Worm (Caenorhabditis elegans) whole organism, L1 larva: ENCODE measurements around the gene Y69A2AR.46.

Source experiments
- Y116A8C.19 ChIP-seq: sonication (generic microtip); optimal IDR thresholded peaks from 2 replicates; lab custom pipeline; 2016; ENCODE audit warnings: missing compliant biosample characterization, missing genetic modification characterization, borderline replicate concordance
- aha-1 ChIP-seq: fragments of 150-350 bp; optimal IDR thresholded peaks from 2 replicates; lab custom pipeline; 2014; ENCODE audit warnings: missing biosample characterization, missing genetic modification characterization
- ama-1 ChIP-seq: fragments of 150-350 bp; optimal IDR thresholded peaks from 2 replicates; lab custom pipeline; 2014
- blmp-1 ChIP-seq: fragments of 150-350 bp; optimal IDR thresholded peaks from 2 replicates; lab custom pipeline; 2014; ENCODE audit warnings: missing biosample characterization, missing genetic modification characterization
- ceh-63 ChIP-seq: fragments of 200-800 bp; sonication (Bioruptor generic); optimal IDR thresholded peaks from 2 replicates; lab custom pipeline; 2018; ENCODE audit warnings: mild to moderate bottlenecking, missing genetic modification characterization, missing compliant biosample characterization
- ceh-8 ChIP-seq: fragments of 200-800 bp; sonication (Bioruptor generic); optimal IDR thresholded peaks from 2 replicates; lab custom pipeline; 2018; ENCODE audit warnings: mild to moderate bottlenecking, missing genetic modification characterization, moderate library complexity, missing compliant biosample characterization
- ceh-82 ChIP-seq, 3 experiments: fragments of 150-350 bp in 1 of 3; sonication (generic microtip) in 2 of 3; optimal IDR thresholded peaks; 2 replicates each; lab custom pipeline; 2014 to 2017; ENCODE audit warnings: missing biosample characterization in 3 of 3, missing genetic modification characterization in 3 of 3
- ceh-88 ChIP-seq: fragments of 200-800 bp; sonication (Bioruptor generic); IDR thresholded peaks from 2 replicates; pipeline ENCODE4 v1.3.6; 2022; ENCODE audit warnings: missing genetic modification characterization, missing compliant biosample characterization
- dpl-1 ChIP-seq, 3 experiments: fragments of 150-350 bp in 2 of 3; sonication (generic microtip) in 1 of 3; optimal IDR thresholded peaks; 2 replicates each; lab custom pipeline; 2014 to 2017; ENCODE audit warnings: missing biosample characterization in 3 of 3, missing genetic modification characterization in 3 of 3, missing genetic modification reagents in 3 of 3
- dsc-1 ChIP-seq: sonication (generic microtip); optimal IDR thresholded peaks from 2 replicates; lab custom pipeline; 2016; ENCODE audit warnings: mild to moderate bottlenecking, missing genetic modification characterization, missing compliant biosample characterization
- efl-3 ChIP-seq: fragments of 200-800 bp; sonication (Bioruptor generic); optimal IDR thresholded peaks from 2 replicates; lab custom pipeline; 2018; ENCODE audit warnings: mild to moderate bottlenecking, missing genetic modification characterization, missing compliant biosample characterization
- elt-2 ChIP-seq: sonication (generic microtip); optimal IDR thresholded peaks from 2 replicates; lab custom pipeline; 2016; ENCODE audit warnings: missing genetic modification characterization, mild to moderate bottlenecking, inconsistent platforms, missing compliant biosample characterization, missing genetic modification reagents
- elt-3 ChIP-seq, 6 experiments: fragments of 150-350 bp in 1 of 6; sonication (generic microtip); optimal IDR thresholded peaks; 2 replicates each; lab custom pipeline; 2017 to 2018; ENCODE audit warnings: missing biosample characterization in 6 of 6, missing genetic modification characterization in 6 of 6, inconsistent platforms in 1 of 6
- fkh-10 ChIP-seq: sonication (generic microtip); optimal IDR thresholded peaks from 2 replicates; lab custom pipeline; 2017; ENCODE audit warnings: missing biosample characterization, missing genetic modification reagents, missing genetic modification characterization
- fkh-8 ChIP-seq: sonication (generic microtip); optimal IDR thresholded peaks from 2 replicates; lab custom pipeline; 2016; ENCODE audit warnings: mild to moderate bottlenecking, missing genetic modification characterization, missing compliant biosample characterization
- fos-1 ChIP-seq: fragments of 150-350 bp; optimal IDR thresholded peaks from 2 replicates; lab custom pipeline; 2014; ENCODE audit warnings: missing biosample characterization, missing genetic modification characterization
- grh-1 ChIP-seq: fragments of 200-800 bp; sonication (Bioruptor generic); IDR thresholded peaks from 2 replicates; pipeline ENCODE4 v1.3.6; 2022; ENCODE audit warnings: missing genetic modification reagents, missing genetic modification characterization, missing compliant biosample characterization
- irx-1 ChIP-seq: sonication (generic microtip); optimal IDR thresholded peaks from 2 replicates; lab custom pipeline; 2016; ENCODE audit warnings: missing genetic modification characterization, missing compliant biosample characterization
- isw-1 ChIP-seq: fragments of 200-800 bp; sonication (Bioruptor generic); IDR thresholded peaks from 2 replicates; pipeline ENCODE4 v1.3.6; 2022; ENCODE audit warnings: missing genetic modification characterization, missing compliant biosample characterization
- jun-1 ChIP-seq: fragments of 150-350 bp; optimal IDR thresholded peaks from 2 replicates; lab custom pipeline; 2014; ENCODE audit warnings: missing biosample characterization, missing genetic modification reagents, missing genetic modification characterization
- lin-35 ChIP-seq, 2 experiments: fragments of 150-350 bp; optimal IDR thresholded peaks; 2 replicates each; lab custom pipeline; 2014; ENCODE audit warnings: missing biosample characterization in 2 of 2, missing genetic modification characterization in 2 of 2, missing genetic modification reagents in 2 of 2
- lir-3 ChIP-seq: sonication (generic microtip); optimal IDR thresholded peaks from 2 replicates; lab custom pipeline; 2016; ENCODE audit warnings: mild to moderate bottlenecking, missing genetic modification characterization, moderate library complexity, missing compliant biosample characterization; ENCODE audit not compliant: poor library complexity
- mdl-1 ChIP-seq, 2 experiments: fragments of 150-350 bp; optimal IDR thresholded peaks; 2 replicates each; lab custom pipeline; 2014 to 2017; ENCODE audit warnings: missing biosample characterization in 2 of 2, missing genetic modification characterization in 2 of 2, inconsistent platforms in 1 of 2
- nhr-11 ChIP-seq: fragments of 150-350 bp; optimal IDR thresholded peaks from 2 replicates; lab custom pipeline; 2014; ENCODE audit warnings: missing biosample characterization, missing genetic modification characterization
- nhr-12 ChIP-seq: sonication (generic microtip); optimal IDR thresholded peaks from 2 replicates; lab custom pipeline; 2017; ENCODE audit warnings: missing biosample characterization, missing genetic modification characterization
- nhr-19 ChIP-seq: fragments of 200-800 bp; sonication (Bioruptor generic); conservative IDR thresholded peaks from 2 replicates; pipeline ENCODE4 v1.3.6; 2022; ENCODE audit warnings: missing genetic modification characterization, missing compliant biosample characterization
- nhr-20 ChIP-seq: sonication (generic microtip); optimal IDR thresholded peaks from 2 replicates; lab custom pipeline; 2016; ENCODE audit warnings: mild to moderate bottlenecking, missing genetic modification characterization, missing compliant biosample characterization
- nhr-237 ChIP-seq: fragments of 150-350 bp; optimal IDR thresholded peaks from 2 replicates; lab custom pipeline; 2014; ENCODE audit warnings: missing biosample characterization, missing genetic modification characterization
- nhr-28 ChIP-seq: fragments of 150-350 bp; optimal IDR thresholded peaks from 2 replicates; lab custom pipeline; 2014; ENCODE audit warnings: missing biosample characterization, missing genetic modification characterization
- nhr-77 ChIP-seq: fragments of 150-350 bp; optimal IDR thresholded peaks from 2 replicates; lab custom pipeline; 2014; ENCODE audit warnings: missing biosample characterization, missing genetic modification characterization
- nhr-85 ChIP-seq: sonication (generic microtip); peaks from one replicate; lab custom pipeline; 2016; ENCODE audit warnings: missing genetic modification characterization, inconsistent platforms, missing compliant biosample characterization
- pqm-1 ChIP-seq: sonication (generic microtip); optimal IDR thresholded peaks from 3 replicates; lab custom pipeline; 2017; ENCODE audit warnings: missing biosample characterization, missing genetic modification characterization
- rnt-1 ChIP-seq: sonication (generic microtip); optimal IDR thresholded peaks from 2 replicates; lab custom pipeline; 2016; ENCODE audit warnings: mild to moderate bottlenecking, missing genetic modification characterization, moderate library complexity, missing compliant biosample characterization
- snpc-4 ChIP-seq: fragments of 150-350 bp; optimal IDR thresholded peaks from 2 replicates; lab custom pipeline; 2014; ENCODE audit warnings: missing biosample characterization, missing genetic modification characterization
- sox-4 ChIP-seq: sonication (generic microtip); optimal IDR thresholded peaks from 2 replicates; lab custom pipeline; 2016; ENCODE audit warnings: missing genetic modification characterization, missing compliant biosample characterization
- sup-37 ChIP-seq: fragments of 200-800 bp; sonication (Bioruptor generic); optimal IDR thresholded peaks from 2 replicates; lab custom pipeline; 2018; ENCODE audit warnings: mild to moderate bottlenecking, missing genetic modification characterization, missing compliant biosample characterization
- tbx-2 ChIP-seq: sonication (generic microtip); optimal IDR thresholded peaks from 2 replicates; lab custom pipeline; 2016; ENCODE audit warnings: missing genetic modification characterization, missing compliant biosample characterization
- unc-130 ChIP-seq: fragments of 150-350 bp; optimal IDR thresholded peaks from 2 replicates; lab custom pipeline; 2017; ENCODE audit warnings: missing biosample characterization, missing genetic modification characterization, inconsistent platforms
- unc-30 ChIP-seq: sonication (generic microtip); optimal IDR thresholded peaks from 2 replicates; lab custom pipeline; 2017; ENCODE audit warnings: missing biosample characterization, missing genetic modification characterization
- unc-62 ChIP-seq: fragments of 150-350 bp; optimal IDR thresholded peaks from 2 replicates; lab custom pipeline; 2014; ENCODE audit warnings: missing biosample characterization, missing genetic modification reagents, missing genetic modification characterization
- unc-86 ChIP-seq: sonication (generic microtip); optimal IDR thresholded peaks from 2 replicates; lab custom pipeline; 2016; ENCODE audit warnings: missing genetic modification characterization, missing compliant biosample characterization
- unc-98 ChIP-seq: fragments of 200-800 bp; sonication (Bioruptor generic); IDR thresholded peaks from 2 replicates; pipeline ENCODE4 v1.3.6; 2022; ENCODE audit warnings: missing genetic modification characterization, missing compliant biosample characterization
- zag-1 ChIP-seq: fragments of 150-350 bp; optimal IDR thresholded peaks from 2 replicates; lab custom pipeline; 2014; ENCODE audit warnings: missing biosample characterization, missing genetic modification characterization
- zip-4 ChIP-seq: fragments of 200-800 bp; sonication (Bioruptor generic); optimal IDR thresholded peaks from 2 replicates; lab custom pipeline; 2018; ENCODE audit warnings: mild to moderate bottlenecking, missing genetic modification characterization, moderate library complexity, missing compliant biosample characterization

The Y69A2AR.46 gene

ce11 chrIV:2601988-2602861, 40.8 kb downstream of the Y69A2AR.46 start (continued):
- TF ChIP-seq ceh-82 (tag; optimal IDR thresholded peaks at IDR 0.05; lab: Kevin White, UChicago) (peak; percentile 90 to 93 (median 90)), unc-130 (tag; lab: Kevin White, UChicago) (peak; percentile 99), elt-3 (tag; optimal IDR thresholded peaks at IDR 0.05; lab: Kevin White, UChicago) (peak in 5 of 6 experiments; percentile 31 to 100 (median 95)), nhr-85 (tag; lab: Kevin White, UChicago) (peak; percentile 100), nhr-12 (tag; lab: Kevin White, UChicago) (peak; percentile 34), efl-3 (GFP tag; lab: Kevin White, UChicago) (peak; percentile 75), unc-30 (tag; lab: Kevin White, UChicago) (no peak), sox-4 (peak; percentile 98), nhr-77 (tag; lab: Kevin White, UChicago) (peak; percentile 93), unc-86 (tag; lab: Kevin White, UChicago) (peak; percentile 92), lin-35 (GFP tag; optimal IDR thresholded peaks at IDR 0.05; lab: Kevin White, UChicago) (peak; percentile 89 to 96), nhr-28 (tag; lab: Kevin White, UChicago) (peak; percentile 75), ceh-88 (peak; percentile 96), tbx-2 (tag; lab: Kevin White, UChicago) (peak; percentile 98), unc-62 (GFP tag; lab: Kevin White, UChicago) (no peak), nhr-11 (tag; lab: Kevin White, UChicago) (peak; percentile 99), nhr-19 (GFP tag; lab: Robert Waterston, UW) (peak; percentile 99), fkh-8 (tag; lab: Kevin White, UChicago) (peak; percentile 99), lir-3 (tag; lab: Kevin White, UChicago) (peak; percentile 94), snpc-4 (peak; percentile 89), zip-4 (peak; percentile 87), ceh-63 (GFP tag; lab: Kevin White, UChicago) (no peak), irx-1 (tag; lab: Kevin White, UChicago) (peak; percentile 96), mdl-1 (tag; optimal IDR thresholded peaks at IDR 0.05; lab: Kevin White, UChicago) (peak; percentile 39 to 100), dpl-1 (GFP tag; optimal IDR thresholded peaks at IDR 0.05; lab: Kevin White, UChicago) (peak; percentile 89 to 91 (median 90)), nhr-237 (tag; lab: Kevin White, UChicago) (peak; percentile 90), zag-1 (tag; lab: Kevin White, UChicago) (no peak), jun-1 (tag; lab: Kevin White, UChicago) (peak; percentile 97), fkh-10 (GFP tag; lab: Kevin White, UChicago) (peak; percentile 61), isw-1 (GFP tag; lab: Robert Waterston, UW) (peak; percentile 84), Y116A8C.19 (tag; lab: Kevin White, UChicago) (no peak), rnt-1 (peak; percentile 97), sup-37 (GFP tag; lab: Kevin White, UChicago) (peak; percentile 87), fos-1 (tag; lab: Kevin White, UChicago) (peak; percentile 93), ama-1 (lab: Kevin White, UChicago) (peak; percentile 95), ceh-8 (GFP tag; lab: Kevin White, UChicago) (peak; percentile 97), grh-1 (GFP tag; lab: Robert Waterston, UW) (peak; percentile 98), nhr-20 (peak; percentile 100), unc-98 (GFP tag; lab: Robert Waterston, UW) (peak; percentile 75), elt-2 (tag; lab: Kevin White, UChicago) (peak; percentile 99), blmp-1 (peak; percentile 90), dsc-1 (peak; percentile 96), pqm-1 (tag; lab: Kevin White, UChicago) (no peak), aha-1 (tag; lab: Kevin White, UChicago) (peak; percentile 70)
